Worm (Caenorhabditis elegans): Measurements from ENCODE around the gene crb-3.

DNA sequence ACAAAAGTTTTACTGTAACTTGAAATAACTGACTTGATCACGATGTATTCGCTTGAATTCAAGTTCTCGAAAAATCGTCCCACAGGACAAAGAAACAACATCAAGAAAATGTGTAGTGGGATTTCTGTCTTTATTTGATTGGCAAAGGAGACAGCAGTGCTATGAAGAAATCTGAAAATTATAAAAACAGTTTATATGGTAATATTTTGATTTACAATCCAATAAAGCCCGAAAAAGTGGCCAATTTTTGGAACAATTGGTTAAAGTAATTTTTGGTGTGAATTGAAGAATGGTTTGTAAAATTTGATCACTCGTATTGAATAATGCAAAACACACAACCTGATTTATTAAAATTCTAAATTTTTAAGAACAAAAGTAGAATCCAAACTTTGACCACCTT is 22.7 kb upstream of the crb-3 start, which contains the start of gene Y81B9A.4:
- TF ChIP-seq lin-15B (tag; optimal IDR thresholded peaks at IDR 0.05) = no peak
- no peak for TF ChIP-seq pqm-1 (tag; optimal IDR thresholded peaks at IDR 0.05)
- TF ChIP-seq nhr-67 (tag; optimal IDR thresholded peaks at IDR 0.05) = no peak
- TF ChIP-seq lin-39 (tag; optimal IDR thresholded peaks at IDR 0.05) = no peak
- TF ChIP-seq fkh-2 (tag; optimal IDR thresholded peaks at IDR 0.05) = no peak
- TF ChIP-seq elt-1 (tag; optimal IDR thresholded peaks at IDR 0.05) = no peak
- TF ChIP-seq skn-1 (tag; optimal IDR thresholded peaks at IDR 0.05) = no peak

All from whole organism, L3 larva.